Worm (Caenorhabditis elegans) whole organism, mixed stage, embryonic: ENCODE measurements around the gene K02D3.1.

ENCODE experiments used
- M03D4.4 ChIP-seq: sonication (generic microtip); optimal IDR thresholded peaks from 2 replicates; lab custom pipeline; 2017; ENCODE audit warnings: mild to moderate bottlenecking, missing genetic modification characterization, missing compliant biosample characterization
- bed-3 ChIP-seq: fragments of 200-800 bp; sonication (Bioruptor generic); optimal IDR thresholded peaks from 3 replicates; lab custom pipeline; 2018; ENCODE audit warnings: mild to moderate bottlenecking, missing genetic modification characterization, moderate library complexity, missing compliant biosample characterization
- blmp-1 ChIP-seq: fragments of 150-350 bp; optimal IDR thresholded peaks from 2 replicates; lab custom pipeline; 2014; ENCODE audit warnings: missing biosample characterization, missing genetic modification characterization
- ceh-39 ChIP-seq: fragments of 150-350 bp; optimal IDR thresholded peaks from 2 replicates; lab custom pipeline; 2014; ENCODE audit warnings: missing biosample characterization, missing genetic modification characterization
- ceh-43 ChIP-seq: fragments of 200-800 bp; sonication (Bioruptor generic); optimal IDR thresholded peaks from 2 replicates; lab custom pipeline; 2018; ENCODE audit warnings: mild to moderate bottlenecking, missing genetic modification characterization, moderate library complexity, missing compliant biosample characterization
- ceh-83 ChIP-seq: fragments of 200-800 bp; sonication (Bioruptor generic); optimal IDR thresholded peaks from 2 replicates; lab custom pipeline; 2018; ENCODE audit warnings: mild to moderate bottlenecking, missing genetic modification characterization, missing compliant biosample characterization
- ces-1 ChIP-seq: fragments of 150-350 bp; optimal IDR thresholded peaks from 2 replicates; lab custom pipeline; 2014; ENCODE audit warnings: missing biosample characterization, missing genetic modification reagents, missing genetic modification characterization
- cnd-1 ChIP-seq: fragments of 200-800 bp; sonication (Bioruptor generic); optimal IDR thresholded peaks from 2 replicates; lab custom pipeline; 2018; ENCODE audit warnings: mild to moderate bottlenecking, missing genetic modification characterization, missing compliant biosample characterization
- drap-1 ChIP-seq: fragments of 200-800 bp; sonication (Bioruptor generic); optimal IDR thresholded peaks from 3 replicates; lab custom pipeline; 2018; ENCODE audit warnings: mild to moderate bottlenecking, missing genetic modification characterization, missing compliant biosample characterization
- elt-1 ChIP-seq: sonication (generic microtip); optimal IDR thresholded peaks from 2 replicates; lab custom pipeline; 2017; ENCODE audit warnings: missing genetic modification characterization, mild to moderate bottlenecking, missing compliant biosample characterization, antibody characterized with exemption, moderate library complexity, borderline replicate concordance; ENCODE audit not compliant: insufficient read depth
- elt-3 ChIP-seq: fragments of 150-350 bp; optimal IDR thresholded peaks from 2 replicates; lab custom pipeline; 2014; ENCODE audit warnings: missing biosample characterization, missing genetic modification characterization
- flh-1 ChIP-seq: fragments of 200-800 bp; sonication (Bioruptor generic); optimal IDR thresholded peaks from 2 replicates; lab custom pipeline; 2018; ENCODE audit warnings: mild to moderate bottlenecking, missing genetic modification characterization, moderate library complexity, missing compliant biosample characterization
- ham-2 ChIP-seq: fragments of 200-800 bp; sonication (Bioruptor generic); optimal IDR thresholded peaks from 2 replicates; lab custom pipeline; 2018; ENCODE audit warnings: mild to moderate bottlenecking, missing genetic modification characterization, missing compliant biosample characterization
- hlh-1 ChIP-seq: fragments of 150-350 bp; optimal IDR thresholded peaks from 2 replicates; lab custom pipeline; 2014; ENCODE audit warnings: missing biosample characterization, missing genetic modification reagents, missing genetic modification characterization
- lin-13 ChIP-seq: fragments of 150-350 bp; optimal IDR thresholded peaks from 2 replicates; lab custom pipeline; 2014; ENCODE audit warnings: missing biosample characterization, missing genetic modification characterization
- lin-32 ChIP-seq: fragments of 200-800 bp; sonication (Bioruptor generic); optimal IDR thresholded peaks from 2 replicates; lab custom pipeline; 2018; ENCODE audit warnings: mild to moderate bottlenecking, missing genetic modification characterization, missing compliant biosample characterization
- lsy-2 ChIP-seq: fragments of 150-350 bp; optimal IDR thresholded peaks from 2 replicates; lab custom pipeline; 2014; ENCODE audit warnings: missing biosample characterization, missing genetic modification characterization
- mab-5 ChIP-seq: fragments of 150-350 bp; optimal IDR thresholded peaks from 2 replicates; lab custom pipeline; 2014; ENCODE audit warnings: missing biosample characterization, missing genetic modification characterization
- mep-1 ChIP-seq: fragments of 150-350 bp; optimal IDR thresholded peaks from 2 replicates; lab custom pipeline; 2017; ENCODE audit warnings: missing biosample characterization, missing genetic modification reagents, missing genetic modification characterization, inconsistent platforms
- mls-2 ChIP-seq: sonication (generic microtip); optimal IDR thresholded peaks from 2 replicates; lab custom pipeline; 2016; ENCODE audit warnings: mild to moderate bottlenecking, missing genetic modification characterization, moderate library complexity, missing compliant biosample characterization
- nhr-12 ChIP-seq: fragments of 150-350 bp; optimal IDR thresholded peaks from 2 replicates; lab custom pipeline; 2014; ENCODE audit warnings: missing biosample characterization, missing genetic modification characterization
- nhr-2 ChIP-seq: fragments of 150-350 bp; optimal IDR thresholded peaks from 2 replicates; lab custom pipeline; 2014; ENCODE audit warnings: missing biosample characterization, missing genetic modification characterization
- nhr-237 ChIP-seq: fragments of 150-350 bp; optimal IDR thresholded peaks from 2 replicates; lab custom pipeline; 2014; ENCODE audit warnings: missing biosample characterization, missing genetic modification characterization
- nhr-28 ChIP-seq: fragments of 150-350 bp; optimal IDR thresholded peaks from 2 replicates; lab custom pipeline; 2014; ENCODE audit warnings: missing biosample characterization, missing genetic modification characterization
- nhr-76 ChIP-seq: sonication (generic microtip); optimal IDR thresholded peaks from 2 replicates; lab custom pipeline; 2017; ENCODE audit warnings: missing biosample characterization, missing genetic modification characterization
- pha-4 ChIP-seq: fragments of 150-350 bp; optimal IDR thresholded peaks from 2 replicates; lab custom pipeline; 2018; ENCODE audit warnings: missing biosample characterization, missing genetic modification reagents, missing genetic modification characterization
- sem-2 ChIP-seq: fragments of 200-800 bp; sonication (Bioruptor generic); optimal IDR thresholded peaks from 2 replicates; lab custom pipeline; 2018; ENCODE audit warnings: mild to moderate bottlenecking, missing genetic modification characterization, missing compliant biosample characterization
- snpc-4 ChIP-seq: fragments of 150-350 bp; optimal IDR thresholded peaks from 2 replicates; lab custom pipeline; 2014; ENCODE audit warnings: missing biosample characterization, missing genetic modification characterization
- sptf-1 ChIP-seq: sonication (generic microtip); optimal IDR thresholded peaks from 2 replicates; lab custom pipeline; 2017; ENCODE audit warnings: mild to moderate bottlenecking, missing genetic modification characterization, moderate library complexity, missing compliant biosample characterization
- tbx-8 ChIP-seq: fragments of 200-800 bp; sonication (Bioruptor generic); optimal IDR thresholded peaks from 2 replicates; lab custom pipeline; 2018; ENCODE audit warnings: mild to moderate bottlenecking, missing genetic modification characterization, moderate library complexity, missing compliant biosample characterization
- unc-120 ChIP-seq: sonication (generic microtip); optimal IDR thresholded peaks from 2 replicates; lab custom pipeline; 2017; ENCODE audit warnings: missing genetic modification characterization, missing compliant biosample characterization; ENCODE audit not compliant: poor library complexity, severe bottlenecking
- unc-39 ChIP-seq: fragments of 150-350 bp; optimal IDR thresholded peaks from 2 replicates; lab custom pipeline; 2014; ENCODE audit warnings: missing biosample characterization, missing genetic modification characterization
- unc-62 ChIP-seq: fragments of 150-350 bp; optimal IDR thresholded peaks from 2 replicates; lab custom pipeline; 2014; ENCODE audit warnings: missing biosample characterization, missing genetic modification reagents, missing genetic modification characterization
- zip-8 ChIP-seq: fragments of 150-350 bp; optimal IDR thresholded peaks from 2 replicates; lab custom pipeline; 2014; ENCODE audit warnings: missing biosample characterization, missing genetic modification characterization
- ztf-11 ChIP-seq: fragments of 150-350 bp; optimal IDR thresholded peaks from 2 replicates; lab custom pipeline; 2014; ENCODE audit warnings: missing biosample characterization, missing genetic modification characterization

The K02D3.1 gene

DNA sequence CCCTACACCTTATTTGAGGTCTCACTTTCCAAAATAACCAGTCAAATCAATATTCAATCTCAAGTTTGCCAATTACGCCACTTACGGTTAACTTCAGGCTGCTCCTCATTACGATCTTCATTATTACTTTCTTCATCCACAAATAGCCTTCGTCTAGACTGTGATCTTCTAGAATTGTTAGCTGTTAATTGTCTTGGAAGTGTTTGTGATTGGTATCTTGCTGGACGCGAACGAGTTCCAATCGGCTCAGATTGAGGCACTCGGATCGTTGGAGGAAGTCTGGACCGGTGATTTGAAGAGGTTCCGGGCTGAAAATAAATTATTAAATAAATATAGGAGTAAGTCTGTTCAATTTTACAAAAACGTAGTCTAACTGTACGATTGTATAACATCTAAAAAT is 39.8 kb upstream of the K02D3.1 start:
- TF ChIP-seq zip-8 (tag; lab: Kevin White, UChicago) (no peak), ceh-39 (tag; lab: Kevin White, UChicago) (no peak), elt-1 (tag; lab: Kevin White, UChicago) (no peak), ces-1 (GFP tag; lab: Kevin White, UChicago) (no peak), ham-2 (GFP tag; lab: Kevin White, UChicago) (no peak), sptf-1 (no peak), lin-32 (GFP tag; lab: Kevin White, UChicago) (no peak), M03D4.4 (tag; lab: Kevin White, UChicago) (no peak), nhr-28 (tag; lab: Kevin White, UChicago) (no peak), sem-2 (GFP tag; lab: Kevin White, UChicago) (no peak), ceh-83 (no peak), unc-120 (tag; lab: Kevin White, UChicago) (no peak), elt-3 (tag; lab: Kevin White, UChicago) (no peak)

DNA sequence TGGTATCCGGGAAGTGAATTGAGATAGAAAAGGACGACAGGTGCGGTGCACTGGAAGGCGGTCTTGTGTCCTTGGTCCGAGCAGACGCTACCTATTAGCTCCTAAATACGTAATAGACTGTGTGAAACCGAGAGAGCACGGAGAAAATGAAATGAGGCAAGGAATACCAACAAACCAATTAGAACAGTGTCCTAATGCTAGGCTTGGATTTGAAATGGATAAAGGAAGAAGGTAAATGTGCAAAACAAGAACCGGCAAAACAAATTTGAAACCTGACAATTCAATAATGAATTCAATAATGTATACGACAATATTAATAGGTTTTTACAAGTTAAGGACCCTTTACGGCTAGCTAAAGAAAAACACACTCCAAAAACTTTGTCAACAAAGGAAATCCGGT is 38.0 kb upstream of the K02D3.1 start, which contains the start of gene C04A11.2:
Gene C04A11.2, minus strand, starts transcription at position 101 of the 400 bp plus-strand sequence.
- TF ChIP-seq mls-2 (tag; lab: Kevin White, UChicago) (no peak), ces-1 (GFP tag; lab: Kevin White, UChicago) (peak; percentile 65)

DNA sequence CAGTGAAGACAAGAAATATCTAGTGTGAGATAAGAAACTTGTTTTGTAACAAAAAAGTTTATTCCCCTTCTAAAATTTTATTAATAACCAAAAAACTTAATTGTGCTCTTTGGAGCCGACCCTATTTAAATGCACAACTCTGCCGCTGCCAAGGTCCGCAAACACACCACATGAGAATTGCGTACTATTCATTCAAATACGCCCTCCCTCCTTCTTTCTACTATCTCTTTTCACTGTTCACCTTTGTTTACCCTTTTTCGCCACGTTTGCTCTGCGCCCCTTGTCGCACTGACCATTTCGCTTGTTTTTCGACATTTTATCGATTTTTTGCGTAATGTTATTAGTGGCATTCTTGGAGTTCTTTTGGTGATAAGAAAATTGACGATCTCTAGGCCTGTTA is 37.1 kb upstream of the K02D3.1 start:
- no peak for TF ChIP-seq snpc-4 (tag; lab: Kevin White, UChicago)
- peak; percentile 6 for TF ChIP-seq lsy-2 (tag; lab: Kevin White, UChicago)
- no peak for TF ChIP-seq sem-2 (GFP tag; lab: Kevin White, UChicago)
- TF ChIP-seq ces-1 (GFP tag; lab: Kevin White, UChicago): peak; percentile 33
- TF ChIP-seq nhr-237 (tag; lab: Kevin White, UChicago): peak; percentile 26
- peak; percentile 72 for TF ChIP-seq mep-1
- peak; percentile 80 for TF ChIP-seq pha-4 (tag; lab: Kevin White, UChicago)
- peak; percentile 14 for TF ChIP-seq lin-13

ce11 chrX:13670966-13671365 is 35.7 kb upstream of the K02D3.1 start:
- TF ChIP-seq blmp-1 (tag; lab: Kevin White, UChicago) (no peak), snpc-4 (tag; lab: Kevin White, UChicago) (no peak), nhr-76 (no peak), hlh-1 (tag; lab: Kevin White, UChicago) (peak; percentile 60), lin-32 (GFP tag; lab: Kevin White, UChicago) (no peak), elt-3 (tag; lab: Kevin White, UChicago) (no peak), nhr-237 (tag; lab: Kevin White, UChicago) (no peak)

DNA sequence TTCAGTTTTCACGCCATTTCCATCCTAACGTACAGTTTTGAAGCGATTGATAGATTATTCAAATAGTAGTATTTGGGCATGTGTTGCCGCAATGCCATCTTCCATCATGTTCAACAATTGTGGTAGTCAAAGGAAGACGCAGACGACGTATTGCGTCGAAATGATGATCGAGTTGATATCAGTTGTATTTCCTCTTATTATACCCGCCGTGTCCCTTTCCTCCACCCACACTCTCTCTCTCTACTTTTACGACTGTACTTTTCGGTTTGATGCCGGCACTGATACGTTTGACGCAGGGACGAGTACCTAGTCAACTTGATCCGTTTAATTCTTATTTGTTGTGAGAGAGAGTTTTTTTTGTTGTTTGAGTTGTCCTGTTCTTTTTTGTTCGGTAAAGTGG is 34.1 kb upstream of the K02D3.1 start:
- TF ChIP-seq elt-1 (tag; lab: Kevin White, UChicago): peak; percentile 35
- TF ChIP-seq unc-120 (tag; lab: Kevin White, UChicago): no peak

- TF ChIP-seq ceh-39 (tag; lab: Kevin White, UChicago) (peak; percentile 17), snpc-4 (tag; lab: Kevin White, UChicago) (no peak), mep-1 (no peak), mab-5 (tag; lab: Kevin White, UChicago) (no peak), hlh-1 (tag; lab: Kevin White, UChicago) (no peak), cnd-1 (tag; lab: Kevin White, UChicago) (no peak), nhr-237 (tag; lab: Kevin White, UChicago) (no peak), pha-4 (tag; lab: Kevin White, UChicago) (no peak), lin-32 (GFP tag; lab: Kevin White, UChicago) (no peak), sptf-1 (peak; percentile 51), drap-1 (GFP tag; lab: Kevin White, UChicago) (no peak), unc-62 (no peak), nhr-12 (tag; lab: Kevin White, UChicago) (no peak), nhr-2 (peak; percentile 29), ham-2 (GFP tag; lab: Kevin White, UChicago) (peak; percentile 92), nhr-28 (tag; lab: Kevin White, UChicago) (no peak), M03D4.4 (tag; lab: Kevin White, UChicago) (no peak), unc-39 (no peak), ces-1 (GFP tag; lab: Kevin White, UChicago) (no peak), flh-1 (GFP tag; lab: Kevin White, UChicago) (no peak), nhr-76 (no peak), lsy-2 (tag; lab: Kevin White, UChicago) (no peak), tbx-8 (GFP tag; lab: Kevin White, UChicago) (no peak), unc-120 (tag; lab: Kevin White, UChicago) (peak; percentile 13), bed-3 (GFP tag; lab: Kevin White, UChicago) (no peak), ztf-11 (tag; lab: Kevin White, UChicago) (no peak), zip-8 (tag; lab: Kevin White, UChicago) (no peak), mls-2 (tag; lab: Kevin White, UChicago) (peak; percentile 48), ceh-43 (GFP tag; lab: Kevin White, UChicago) (no peak), blmp-1 (tag; lab: Kevin White, UChicago) (no peak), sem-2 (GFP tag; lab: Kevin White, UChicago) (no peak), elt-3 (tag; lab: Kevin White, UChicago) (no peak)
Observed at ce11 chrX:13675444-13675843, 31.3 kb upstream of the K02D3.1 start.
